Worm (Caenorhabditis elegans): ENCODE data around the gene srlf-29.

- TF ChIP-seq ztf-23 (GFP tag; IDR thresholded peaks at IDR 0.05) (no peak), T22C8.4 (GFP tag; IDR thresholded peaks at IDR 0.05) (no peak), med-1 (GFP tag; optimal IDR thresholded peaks at IDR 0.05; ENCODE audit: insufficient read depth) (no peak), ztf-29 (GFP tag; IDR thresholded peaks at IDR 0.05) (no peak), ref-1 (GFP tag; conservative IDR thresholded peaks at IDR 0.05) (no peak)
These were observed 43.8 kb downstream of the srlf-29 start, which contains the start of gene fbxa-184 for ce11 chrII:1709959-1710358.

All from whole organism, midembryonic.